Worm (Caenorhabditis elegans): ENCODE measurements around the gene C15C8.6.

DNA sequence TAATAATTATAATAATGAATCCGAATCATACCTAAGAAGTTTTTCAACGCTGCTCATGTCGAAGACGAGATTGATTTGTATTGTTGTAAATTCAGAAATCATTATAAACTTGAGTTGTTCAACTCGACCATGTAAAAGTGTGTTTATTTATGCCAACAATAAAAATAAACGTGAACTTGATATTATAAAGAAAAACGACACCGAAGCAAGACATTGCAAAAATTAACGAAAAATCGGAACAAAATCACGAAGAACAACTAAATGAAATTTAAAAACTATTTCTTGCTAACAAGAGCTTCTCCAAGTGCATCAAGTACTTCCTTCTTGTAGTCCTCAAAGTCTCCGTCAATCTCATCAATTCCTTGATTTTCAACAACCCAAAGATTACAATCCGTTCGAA lies 9.6 kb upstream of the C15C8.6 start, which contains the start of gene F18E2.15:
- TF ChIP-seq tbx-8 (GFP tag; optimal IDR thresholded peaks at IDR 0.05): no peak
- no peak for TF ChIP-seq drap-1 (GFP tag; optimal IDR thresholded peaks at IDR 0.05)
